Fruit fly (Drosophila melanogaster) whole organism, prepupa: ENCODE data around the gene Takl1.
A peak's percentile ranks its signal among the peaks of the same experiment; 100 is the strongest.

Experiments used
- CG10631 ChIP-seq: fragments of 200-800 bp; sonication (Bioruptor generic); optimal IDR thresholded peaks from 2 replicates; lab custom pipeline; 2016; ENCODE audit warnings: missing biosample characterization, missing genetic modification characterization
- CG10669 ChIP-seq: fragments of 200-800 bp; sonication (Bioruptor generic); optimal IDR thresholded peaks from 3 replicates; lab custom pipeline; 2018; ENCODE audit warnings: missing biosample characterization, mild to moderate bottlenecking, missing genetic modification characterization, moderate library complexity
- CG11294 ChIP-seq: fragments of 200-800 bp; sonication (Bioruptor generic); IDR thresholded peaks from 2 replicates; pipeline ENCODE4 v1.3.6; 2022; ENCODE audit warnings: missing biosample characterization, missing genetic modification characterization
- CG11762 ChIP-seq: fragments of 200-800 bp; sonication (Bioruptor generic); optimal IDR thresholded peaks from 3 replicates; lab custom pipeline; 2016; ENCODE audit warnings: missing biosample characterization, missing genetic modification characterization; ENCODE audit not compliant: insufficient read depth
- CG11902 ChIP-seq: fragments of 200-800 bp; sonication (Bioruptor generic); optimal IDR thresholded peaks from 3 replicates; lab custom pipeline; 2016; ENCODE audit warnings: missing biosample characterization, missing genetic modification characterization
- CG15336 ChIP-seq: fragments of 200-800 bp; sonication (Bioruptor generic); IDR thresholded peaks from 2 replicates; pipeline ENCODE4 v1.3.6; 2022; ENCODE audit warnings: missing biosample characterization, missing genetic modification characterization
- CG1621 ChIP-seq: fragments of 200-800 bp; sonication (Bioruptor generic); optimal IDR thresholded peaks from 3 replicates; lab custom pipeline; 2018; ENCODE audit warnings: missing biosample characterization, mild to moderate bottlenecking, missing genetic modification characterization
- CG3032 ChIP-seq: fragments of 200-800 bp; optimal IDR thresholded peaks from 2 replicates; lab custom pipeline; 2019; ENCODE audit warnings: missing biosample characterization, mild to moderate bottlenecking, missing genetic modification characterization, moderate library complexity
- CG31627 ChIP-seq: fragments of 200-800 bp; sonication (Bioruptor generic); optimal IDR thresholded peaks from 3 replicates; lab custom pipeline; 2016; ENCODE audit warnings: missing biosample characterization, missing genetic modification characterization
- CG32006 ChIP-seq: fragments of 200-800 bp; sonication (Bioruptor generic); optimal IDR thresholded peaks from 3 replicates; lab custom pipeline; 2017; ENCODE audit warnings: missing biosample characterization, mild to moderate bottlenecking, missing genetic modification characterization
- CG34406 ChIP-seq: fragments of 200-800 bp; sonication (Bioruptor generic); optimal IDR thresholded peaks from 3 replicates; lab custom pipeline; 2016; ENCODE audit warnings: missing biosample characterization, missing genetic modification characterization
- CG3919 ChIP-seq: fragments of 200-800 bp; sonication (Bioruptor generic); optimal IDR thresholded peaks from 3 replicates; lab custom pipeline; 2016; ENCODE audit warnings: missing biosample characterization, missing genetic modification characterization
- CG6163 ChIP-seq: fragments of 200-800 bp; sonication (Bioruptor generic); IDR thresholded peaks from 3 replicates; pipeline ENCODE4 v1.3.6; 2022; ENCODE audit warnings: missing biosample characterization, missing genetic modification characterization
- CG6276 ChIP-seq: fragments of 200-800 bp; sonication (Bioruptor generic); optimal IDR thresholded peaks from 2 replicates; lab custom pipeline; 2017; ENCODE audit warnings: missing biosample characterization, mild to moderate bottlenecking, missing genetic modification characterization
- CG6792 ChIP-seq: fragments of 200-800 bp; sonication (Bioruptor generic); optimal IDR thresholded peaks from 3 replicates; lab custom pipeline; 2016; ENCODE audit warnings: missing biosample characterization, missing genetic modification characterization
- CG6808 ChIP-seq: fragments of 200-800 bp; sonication (Bioruptor generic); optimal IDR thresholded peaks from 3 replicates; lab custom pipeline; 2017; ENCODE audit warnings: missing biosample characterization, missing genetic modification characterization, mild to moderate bottlenecking, moderate library complexity, missing genetic modification reagents
- CG6854 ChIP-seq: fragments of 200-800 bp; sonication (Bioruptor generic); optimal IDR thresholded peaks from 2 replicates; lab custom pipeline; 2017; ENCODE audit warnings: missing biosample characterization, mild to moderate bottlenecking, missing genetic modification characterization
- CG7368 ChIP-seq: fragments of 200-800 bp; sonication (Bioruptor generic); optimal IDR thresholded peaks from 3 replicates; lab custom pipeline; 2016; ENCODE audit warnings: missing biosample characterization, missing genetic modification characterization
- CG8119 ChIP-seq: fragments of 200-800 bp; sonication (Bioruptor generic); IDR thresholded peaks from 3 replicates; pipeline ENCODE4 v1.3.6; 2022; ENCODE audit warnings: missing biosample characterization, missing genetic modification characterization
- CG8319 ChIP-seq: fragments of 200-800 bp; sonication (Bioruptor generic); optimal IDR thresholded peaks from 3 replicates; lab custom pipeline; 2016; ENCODE audit warnings: missing biosample characterization, missing genetic modification characterization
- CG8632 ChIP-seq: fragments of 200-800 bp; sonication (Bioruptor generic); optimal IDR thresholded peaks from 3 replicates; lab custom pipeline; 2016; ENCODE audit warnings: missing biosample characterization, missing genetic modification characterization
- CG9139 ChIP-seq: fragments of 200-800 bp; sonication (Bioruptor generic); optimal IDR thresholded peaks from 3 replicates; lab custom pipeline; 2017; ENCODE audit warnings: missing biosample characterization, mild to moderate bottlenecking, missing genetic modification characterization
- Eip75B ChIP-seq: fragments of 200-800 bp; sonication (Bioruptor generic); optimal IDR thresholded peaks from 3 replicates; lab custom pipeline; 2016; ENCODE audit warnings: missing biosample characterization, missing genetic modification characterization
- Eip78C ChIP-seq: fragments of 200-800 bp; sonication (Bioruptor generic); peaks from one replicate; lab custom pipeline; 2016; ENCODE audit warnings: missing biosample characterization, missing genetic modification characterization
- Eip93F ChIP-seq: fragments of 200-800 bp; sonication (Bioruptor generic); optimal IDR thresholded peaks from 2 replicates; lab custom pipeline; 2016; ENCODE audit warnings: missing biosample characterization, mild to moderate bottlenecking, missing genetic modification characterization
- Ets21C ChIP-seq: fragments of 200-800 bp; sonication (Bioruptor generic); optimal IDR thresholded peaks from 3 replicates; lab custom pipeline; 2016; ENCODE audit warnings: missing biosample characterization, missing genetic modification characterization
- Lpt ChIP-seq: fragments of 200-800 bp; sonication (Bioruptor generic); optimal IDR thresholded peaks from 3 replicates; lab custom pipeline; 2016; ENCODE audit warnings: missing biosample characterization, missing genetic modification characterization
- Met ChIP-seq: fragments of 200-800 bp; sonication (Bioruptor generic); optimal IDR thresholded peaks from 3 replicates; lab custom pipeline; 2016; ENCODE audit warnings: missing biosample characterization, missing genetic modification characterization
- Smox ChIP-seq: fragments of 200-800 bp; sonication (Bioruptor generic); optimal IDR thresholded peaks from 3 replicates; lab custom pipeline; 2016; ENCODE audit warnings: missing biosample characterization, missing genetic modification characterization
- Sox102F ChIP-seq: fragments of 200-800 bp; sonication (Bioruptor generic); optimal IDR thresholded peaks from 2 replicates; lab custom pipeline; 2016; ENCODE audit warnings: missing biosample characterization, mild to moderate bottlenecking, missing genetic modification characterization
- Sox14 ChIP-seq: fragments of 200-800 bp; sonication (Bioruptor generic); optimal IDR thresholded peaks from 3 replicates; lab custom pipeline; 2016; ENCODE audit warnings: missing biosample characterization, missing genetic modification characterization
- Sox15 ChIP-seq: fragments of 200-800 bp; sonication (Bioruptor generic); optimal IDR thresholded peaks from 3 replicates; lab custom pipeline; 2016; ENCODE audit warnings: missing biosample characterization, missing genetic modification characterization
- achi ChIP-seq: fragments of 200-800 bp; sonication (Bioruptor generic); optimal IDR thresholded peaks from 3 replicates; lab custom pipeline; 2016; ENCODE audit warnings: missing biosample characterization, missing genetic modification characterization
- acj6 ChIP-seq: fragments of 200-800 bp; sonication (Bioruptor generic); optimal IDR thresholded peaks from 3 replicates; lab custom pipeline; 2016; ENCODE audit warnings: missing biosample characterization, missing genetic modification characterization
- dsx ChIP-seq: fragments of 200-800 bp; optimal IDR thresholded peaks from 3 replicates; lab custom pipeline; 2019; ENCODE audit warnings: missing biosample characterization, mild to moderate bottlenecking, missing genetic modification characterization, moderate library complexity; ENCODE audit not compliant: poor library complexity, severe bottlenecking
- eg ChIP-seq: fragments of 200-800 bp; sonication (Bioruptor generic); IDR thresholded peaks from 3 replicates; pipeline ENCODE4 v1.3.6; 2022; ENCODE audit warnings: missing biosample characterization, missing genetic modification characterization
- esn ChIP-seq: fragments of 200-800 bp; sonication (Bioruptor generic); optimal IDR thresholded peaks from 2 replicates; lab custom pipeline; 2016; ENCODE audit warnings: missing biosample characterization, mild to moderate bottlenecking, missing genetic modification characterization, moderate library complexity
- fd59A ChIP-seq: fragments of 200-800 bp; sonication (Bioruptor generic); optimal IDR thresholded peaks from 2 replicates; lab custom pipeline; 2017; ENCODE audit warnings: missing biosample characterization, mild to moderate bottlenecking, missing genetic modification characterization, missing genetic modification reagents
- fd85E ChIP-seq: fragments of 200-800 bp; sonication (Bioruptor generic); optimal IDR thresholded peaks from 3 replicates; lab custom pipeline; 2016; ENCODE audit warnings: missing biosample characterization, missing genetic modification characterization
- fkh ChIP-seq: fragments of 200-800 bp; sonication (Bioruptor generic); optimal IDR thresholded peaks from 3 replicates; lab custom pipeline; 2017; ENCODE audit warnings: missing biosample characterization, mild to moderate bottlenecking, missing genetic modification characterization, moderate library complexity
- lz ChIP-seq: fragments of 200-800 bp; sonication (Bioruptor generic); optimal IDR thresholded peaks from 3 replicates; lab custom pipeline; 2016; ENCODE audit warnings: missing biosample characterization, missing genetic modification characterization
- net ChIP-seq: fragments of 200-800 bp; sonication (Bioruptor generic); optimal IDR thresholded peaks from 3 replicates; lab custom pipeline; 2016; ENCODE audit warnings: missing biosample characterization, missing genetic modification characterization
- pdm3 ChIP-seq: fragments of 200-800 bp; sonication (Bioruptor generic); optimal IDR thresholded peaks from 3 replicates; lab custom pipeline; 2016; ENCODE audit warnings: missing biosample characterization, missing genetic modification characterization
- salr ChIP-seq, 2 experiments: fragments of 200-800 bp; sonication (Bioruptor generic); optimal IDR thresholded peaks; 3 replicates each; lab custom pipeline; 2016 to 2018; ENCODE audit warnings: missing biosample characterization in 2 of 2, missing genetic modification characterization in 2 of 2, mild to moderate bottlenecking in 1 of 2
- spab ChIP-seq: fragments of 200-800 bp; sonication (Bioruptor generic); optimal IDR thresholded peaks from 2 replicates; lab custom pipeline; 2017; ENCODE audit warnings: missing biosample characterization, mild to moderate bottlenecking, missing genetic modification characterization, missing genetic modification reagents
- svp ChIP-seq: fragments of 200-800 bp; sonication (Bioruptor generic); peaks from one replicate; lab custom pipeline; 2016; ENCODE audit warnings: missing biosample characterization, missing genetic modification characterization
- topi ChIP-seq: fragments of 200-800 bp; sonication (Bioruptor generic); optimal IDR thresholded peaks from 3 replicates; lab custom pipeline; 2016; ENCODE audit warnings: missing biosample characterization, missing genetic modification characterization
- vri ChIP-seq: fragments of 200-800 bp; sonication (Bioruptor generic); optimal IDR thresholded peaks from 3 replicates; lab custom pipeline; 2016; ENCODE audit warnings: missing biosample characterization, mild to moderate bottlenecking, missing genetic modification characterization

Takl1 gene

dm6 chr3R:20782104-20782654 lies 9.8 kb upstream of the Takl1 start (continued):
- peak; percentile 78 for TF ChIP-seq CG31627 (GFP tag; lab: Kevin White, UChicago)
- peak; percentile 88 for TF ChIP-seq CG3919 (GFP tag; lab: Kevin White, UChicago)
- TF ChIP-seq net: peak; percentile 83
- TF ChIP-seq CG34406: peak; percentile 87
- peak; percentile 79 for TF ChIP-seq pdm3 (GFP tag; lab: Kevin White, UChicago)
- peak; percentile 91 for TF ChIP-seq achi (GFP tag; lab: Kevin White, UChicago)
- TF ChIP-seq CG10669 (GFP tag; lab: Kevin White, UChicago): peak; percentile 91
- TF ChIP-seq Lpt: peak; percentile 84
- TF ChIP-seq CG6276 (GFP tag; lab: Kevin White, UChicago): peak; percentile 82
- peak; percentile 94 for TF ChIP-seq CG32006
- peak; percentile 74 for TF ChIP-seq Met (GFP tag; lab: Kevin White, UChicago)
- peak; percentile 94 for TF ChIP-seq Eip78C (GFP tag; lab: Kevin White, UChicago)
- TF ChIP-seq Eip93F (GFP tag; lab: Kevin White, UChicago): peak; percentile 19
- peak; percentile 91 for TF ChIP-seq spab
- peak; percentile 73 for TF ChIP-seq CG7368
- TF ChIP-seq dsx (GFP tag; lab: Kevin White, UChicago): peak; percentile 89

dm6 chr3R:20779969-20780368 lies 7.6 kb upstream of the Takl1 start:
- no peak for TF ChIP-seq CG11902 (GFP tag; lab: Kevin White, UChicago)
- peak; percentile 91 for TF ChIP-seq Eip78C (GFP tag; lab: Kevin White, UChicago)
- TF ChIP-seq CG10669 (GFP tag; lab: Kevin White, UChicago): peak; percentile 44
- TF ChIP-seq CG34406: peak; percentile 49
- peak; percentile 46 for TF ChIP-seq achi (GFP tag; lab: Kevin White, UChicago)
- peak; percentile 20 for TF ChIP-seq Sox14 (GFP tag; lab: Kevin White, UChicago)
- TF ChIP-seq CG6808 (GFP tag; lab: Kevin White, UChicago): peak; percentile 72
- no peak for TF ChIP-seq lz (GFP tag; lab: Kevin White, UChicago)
- TF ChIP-seq CG1621: peak; percentile 62
- TF ChIP-seq Ets21C (GFP tag; lab: Kevin White, UChicago): no peak
- peak; percentile 80; the same call in 2 of the 3 replicates for TF ChIP-seq CG8119
- TF ChIP-seq pdm3 (GFP tag; lab: Kevin White, UChicago): no peak
- TF ChIP-seq vri: peak; percentile 69
- TF ChIP-seq CG32006: peak; percentile 0
- peak; percentile 58 for TF ChIP-seq esn (GFP tag; lab: Kevin White, UChicago)
- peak; percentile 63 for TF ChIP-seq dsx (GFP tag; lab: Kevin White, UChicago)
- peak; percentile 34 for TF ChIP-seq topi (GFP tag; lab: Kevin White, UChicago)
- no peak for TF ChIP-seq CG11762 (GFP tag; lab: Kevin White, UChicago)
- TF ChIP-seq spab: peak; percentile 67
- peak; percentile 18 for TF ChIP-seq CG8632
- peak; percentile 43 for TF ChIP-seq CG3032 (tag; lab: Kevin White, UChicago)
- peak; percentile 67 for TF ChIP-seq CG6276 (GFP tag; lab: Kevin White, UChicago)
- peak; percentile 90 for TF ChIP-seq CG6854 (GFP tag; lab: Kevin White, UChicago)
- TF ChIP-seq CG15336 (GFP tag; lab: Robert Waterston, UW): peak; percentile 80
- no peak for TF ChIP-seq CG10631 (GFP tag; lab: Kevin White, UChicago)
- peak; percentile 51; the same call in 1 of the 2 replicates for TF ChIP-seq CG11294 (GFP tag; lab: Robert Waterston, UW)
- peak; percentile 26 for TF ChIP-seq CG6792 (GFP tag; lab: Kevin White, UChicago)
- peak; percentile 72 for TF ChIP-seq Sox102F
- TF ChIP-seq Eip75B (GFP tag; lab: Kevin White, UChicago): peak; percentile 61
- no peak for TF ChIP-seq fkh (GFP tag; lab: Kevin White, UChicago)
- TF ChIP-seq CG8319: no peak
- no peak; the same call in none of the 3 replicates for TF ChIP-seq CG6163 (GFP tag; lab: Robert Waterston, UW)
- peak; percentile 65 for TF ChIP-seq net
- no peak for TF ChIP-seq Sox15
- TF ChIP-seq acj6: no peak
- TF ChIP-seq CG7368: peak; percentile 65
- TF ChIP-seq svp: peak; percentile 91
- peak; percentile 84 for TF ChIP-seq CG9139
- peak; percentile 12 for TF ChIP-seq fd59A (GFP tag; lab: Kevin White, UChicago)
- peak; percentile 11 for TF ChIP-seq Smox (GFP tag; lab: Kevin White, UChicago)
- peak; percentile 81 for TF ChIP-seq fd85E (GFP tag; lab: Kevin White, UChicago)
- peak in 1 of 2 experiments; percentile 13 for TF ChIP-seq salr (GFP tag; optimal IDR thresholded peaks at IDR 0.05; lab: Kevin White, UChicago)
- peak; percentile 79; the same call in 2 of the 3 replicates for TF ChIP-seq eg (GFP tag; lab: Robert Waterston, UW)
